Worm (Caenorhabditis elegans): ENCODE measurements around the gene acly-1.

acly-1 gene

ce11 chrX:1486135-1486648, 6.8 kb downstream of the acly-1 start, which contains the start of the genes D1005.10 and dhs-25 (continued):
- no peak for TF ChIP-seq egl-43 (GFP tag; IDR thresholded peaks at IDR 0.05)
- TF ChIP-seq dmd-6 (GFP tag; IDR thresholded peaks at IDR 0.05) = peak; percentile 96
- peak in 1 of 2 experiments; percentile 11 for TF ChIP-seq unc-62 (GFP tag; optimal IDR thresholded peaks at IDR 0.05 in 1 of 2)
- TF ChIP-seq unc-62 (tag; optimal IDR thresholded peaks at IDR 0.05) = no peak
- TF ChIP-seq daf-19 (GFP tag; conservative IDR thresholded peaks at IDR 0.05) = no peak
- TF ChIP-seq unc-130 (GFP tag; optimal IDR thresholded peaks at IDR 0.05) = no peak
- peak; percentile 78 for TF ChIP-seq tra-1 (GFP tag; IDR thresholded peaks at IDR 0.05)
- TF ChIP-seq lin-1 (GFP tag; IDR thresholded peaks at IDR 0.05) = peak; percentile 34; the same call in 1 of the 2 replicates
- peak; percentile 82 for TF ChIP-seq nhr-25 (tag; optimal IDR thresholded peaks at IDR 0.05; ENCODE audit: borderline replicate concordance, insufficient read depth)
- TF ChIP-seq madf-9 (GFP tag; conservative IDR thresholded peaks at IDR 0.05) = no peak
- TF ChIP-seq mxl-2 (GFP tag; conservative IDR thresholded peaks at IDR 0.05) = no peak
- no peak for TF ChIP-seq gei-8 (GFP tag; optimal IDR thresholded peaks at IDR 0.05)
- peak in 1 of 2 experiments; percentile 68 for TF ChIP-seq lsy-2 (tag; optimal IDR thresholded peaks at IDR 0.05)
- peak; percentile 61; the same call in 1 of the 2 replicates for TF ChIP-seq pha-4 (GFP tag; IDR thresholded peaks at IDR 0.05)
- peak; percentile 82 for TF ChIP-seq pha-4 (tag; optimal IDR thresholded peaks at IDR 0.05)
- TF ChIP-seq mxl-3 (GFP tag; optimal IDR thresholded peaks at IDR 0.05) = peak; percentile 52
- TF ChIP-seq F37D6.2 (tag; optimal IDR thresholded peaks at IDR 0.05) = no peak
- TF ChIP-seq lin-38 (GFP tag; IDR thresholded peaks at IDR 0.05) = no peak
- no peak for TF ChIP-seq jun-1 (tag; optimal IDR thresholded peaks at IDR 0.05)
- TF ChIP-seq Y48G9A.11 (GFP tag; IDR thresholded peaks at IDR 0.05) = no peak
- TF ChIP-seq daf-8 (GFP tag; IDR thresholded peaks at IDR 0.05) = no peak
- peak; percentile 38 to 60 for TF ChIP-seq daf-16 (GFP tag; optimal IDR thresholded peaks at IDR 0.05)
- TF ChIP-seq daf-16 (tag; optimal IDR thresholded peaks at IDR 0.05) = peak; percentile 92
- no peak for TF ChIP-seq F49E8.2 (tag; optimal IDR thresholded peaks at IDR 0.05; ENCODE audit: borderline replicate concordance)
- no peak for TF ChIP-seq ZK546.5 (tag; optimal IDR thresholded peaks at IDR 0.05)
- no peak for TF ChIP-seq egl-27 (tag; optimal IDR thresholded peaks at IDR 0.05)
- TF ChIP-seq tag-97 (GFP tag; IDR thresholded peaks at IDR 0.05) = no peak
- TF ChIP-seq dpl-1 (GFP tag; optimal IDR thresholded peaks at IDR 0.05) = no peak
- TF ChIP-seq zip-11 (GFP tag; IDR thresholded peaks at IDR 0.05) = no peak
- TF ChIP-seq fos-1 (tag; optimal IDR thresholded peaks at IDR 0.05) = no peak
- TF ChIP-seq cey-2 (tag; optimal IDR thresholded peaks at IDR 0.05; ENCODE audit: borderline replicate concordance, insufficient read depth) = no peak
- peak; percentile 24 for TF ChIP-seq nhr-6 (tag; optimal IDR thresholded peaks at IDR 0.05)
- no peak for TF ChIP-seq ceh-44 (GFP tag; IDR thresholded peaks at IDR 0.05)
- TF ChIP-seq daf-12 (tag; optimal IDR thresholded peaks at IDR 0.05) = no peak
- no peak for TF ChIP-seq zfp-3 (GFP tag; conservative IDR thresholded peaks at IDR 0.05)
- TF ChIP-seq rbr-2 (tag; optimal IDR thresholded peaks at IDR 0.05) = peak; percentile 31
- no peak for TF ChIP-seq Y5F2A.4 (GFP tag; optimal IDR thresholded peaks at IDR 0.05)
- TF ChIP-seq nhr-11 (tag; optimal IDR thresholded peaks at IDR 0.05) = peak; percentile 67
- TF ChIP-seq lim-7 (GFP tag; IDR thresholded peaks at IDR 0.05) = no peak
- no peak for TF ChIP-seq lin-13 (GFP tag; optimal IDR thresholded peaks at IDR 0.05)
- TF ChIP-seq zfp-2 (tag; optimal IDR thresholded peaks at IDR 0.05) = no peak
- TF ChIP-seq F10B5.3 (tag; optimal IDR thresholded peaks at IDR 0.05) = no peak
- TF ChIP-seq hif-1 (tag; optimal IDR thresholded peaks at IDR 0.05) = peak in 1 of 2 experiments; percentile 46
- TF ChIP-seq nhr-77 (tag; optimal IDR thresholded peaks at IDR 0.05) = peak; percentile 43
- TF ChIP-seq dmd-8 (GFP tag; IDR thresholded peaks at IDR 0.05) = no peak
- peak; percentile 87 for TF ChIP-seq duxl-1 (tag; optimal IDR thresholded peaks at IDR 0.05; ENCODE audit: poor library complexity)
- TF ChIP-seq hlh-11 (tag; optimal IDR thresholded peaks at IDR 0.05) = peak; percentile 92
- TF ChIP-seq dve-1 (tag; optimal IDR thresholded peaks at IDR 0.05; ENCODE audit: insufficient read depth) = peak; percentile 96
- TF ChIP-seq mep-1 (tag; optimal IDR thresholded peaks at IDR 0.05) = peak; percentile 78
- peak; percentile 0 for TF ChIP-seq pqm-1 (tag; optimal IDR thresholded peaks at IDR 0.05)
- TF ChIP-seq Y75B8A.6 (GFP tag; IDR thresholded peaks at IDR 0.05) = no peak

Measured in whole organism, L4 larva.